Worm (Caenorhabditis elegans) whole organism, L1 larva: ENCODE data around the gene F02C12.2.

Experiments
- aly-2 ChIP-seq: fragments of 150-350 bp; optimal IDR thresholded peaks from 2 replicates; lab custom pipeline; 2014; ENCODE audit warnings: missing biosample characterization, missing genetic modification characterization
- ama-1 ChIP-seq: fragments of 150-350 bp; optimal IDR thresholded peaks from 2 replicates; lab custom pipeline; 2014
- ceh-82 ChIP-seq, 3 experiments: fragments of 150-350 bp in 1 of 3; sonication (generic microtip) in 2 of 3; optimal IDR thresholded peaks; 2 replicates each; lab custom pipeline; 2014 to 2017; ENCODE audit warnings: missing biosample characterization in 3 of 3, missing genetic modification characterization in 3 of 3
- dpl-1 ChIP-seq, 3 experiments: fragments of 150-350 bp in 2 of 3; sonication (generic microtip) in 1 of 3; optimal IDR thresholded peaks; 2 replicates each; lab custom pipeline; 2014 to 2017; ENCODE audit warnings: missing biosample characterization in 3 of 3, missing genetic modification characterization in 3 of 3, missing genetic modification reagents in 3 of 3
- efl-1 ChIP-seq, 4 experiments: fragments of 150-350 bp; optimal IDR thresholded peaks in 3 of 4; peaks in 1 of 4; 1 replicate in 1 of 4; 2 replicates in 3 of 4; lab custom pipeline; 2014; ENCODE audit warnings: missing biosample characterization in 2 of 4, missing genetic modification characterization in 2 of 4, missing genetic modification reagents in 2 of 4
- egl-27 ChIP-seq, 2 experiments: fragments of 150-350 bp in 1 of 2; sonication (generic microtip); optimal IDR thresholded peaks; 3 replicates each; lab custom pipeline; 2017 to 2018; ENCODE audit warnings: missing biosample characterization in 2 of 2, missing genetic modification characterization in 2 of 2, missing genetic modification reagents in 2 of 2
- mdl-1 ChIP-seq, 2 experiments: fragments of 150-350 bp; optimal IDR thresholded peaks; 2 replicates each; lab custom pipeline; 2014 to 2017; ENCODE audit warnings: missing biosample characterization in 2 of 2, missing genetic modification characterization in 2 of 2, inconsistent platforms in 1 of 2
- nhr-12 ChIP-seq: sonication (generic microtip); optimal IDR thresholded peaks from 2 replicates; lab custom pipeline; 2017; ENCODE audit warnings: missing biosample characterization, missing genetic modification characterization
- nhr-19 ChIP-seq: fragments of 200-800 bp; sonication (Bioruptor generic); conservative IDR thresholded peaks from 2 replicates; pipeline ENCODE4 v1.3.6; 2022; ENCODE audit warnings: missing genetic modification characterization, missing compliant biosample characterization
- pqm-1 ChIP-seq: sonication (generic microtip); optimal IDR thresholded peaks from 3 replicates; lab custom pipeline; 2017; ENCODE audit warnings: missing biosample characterization, missing genetic modification characterization
- skn-1 ChIP-seq: fragments of 150-350 bp; optimal IDR thresholded peaks from 2 replicates; lab custom pipeline; 2014; ENCODE audit warnings: missing biosample characterization, missing genetic modification characterization
- unc-62 ChIP-seq: fragments of 150-350 bp; optimal IDR thresholded peaks from 2 replicates; lab custom pipeline; 2014; ENCODE audit warnings: missing biosample characterization, missing genetic modification reagents, missing genetic modification characterization

DNA sequence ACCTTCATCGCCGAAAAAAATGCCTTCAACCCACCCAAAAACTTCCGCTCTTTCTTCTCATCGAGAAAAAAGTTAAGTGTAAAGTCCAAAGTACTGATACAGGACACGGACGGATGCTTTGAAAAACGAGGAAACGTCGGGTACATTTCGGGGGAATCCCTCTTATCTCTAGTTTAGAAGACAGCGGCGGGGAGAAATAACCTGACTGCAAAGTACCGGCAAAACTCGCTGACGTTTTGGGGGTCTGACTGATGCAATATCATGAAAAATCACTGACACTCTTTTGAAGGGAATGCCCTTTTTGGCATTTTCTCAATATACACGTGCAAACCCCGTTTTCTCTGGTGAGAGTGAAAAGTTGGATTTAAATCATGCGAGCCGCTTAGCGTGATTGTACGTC is 42.7 kb downstream of the F02C12.2 start:
- TF ChIP-seq egl-27 (tag; optimal IDR thresholded peaks at IDR 0.05; lab: Kevin White, UChicago), result peak; percentile 47 to 68
- peak; percentile 91 for TF ChIP-seq nhr-19 (GFP tag; lab: Robert Waterston, UW)
- peak; percentile 23 for TF ChIP-seq skn-1 (tag; lab: Kevin White, UChicago)
- TF ChIP-seq aly-2, result no peak
- peak in 1 of 2 experiments; percentile 80 for TF ChIP-seq mdl-1 (tag; optimal IDR thresholded peaks at IDR 0.05; lab: Kevin White, UChicago)
- peak in 1 of 2 experiments; percentile 10 for TF ChIP-seq efl-1 (optimal IDR thresholded peaks at IDR 0.05; lab: Kevin White, UChicago)
- no peak for TF ChIP-seq efl-1 (GFP tag; optimal IDR thresholded peaks at IDR 0.05 in 1 of 2; lab: Kevin White, UChicago)
- no peak for TF ChIP-seq pqm-1 (tag; lab: Kevin White, UChicago)
- TF ChIP-seq nhr-12 (tag; lab: Kevin White, UChicago), result no peak
- no peak for TF ChIP-seq unc-62 (GFP tag; lab: Kevin White, UChicago)
- peak in 1 of 3 experiments; percentile 4 for TF ChIP-seq ceh-82 (tag; optimal IDR thresholded peaks at IDR 0.05; lab: Kevin White, UChicago)
- no peak for TF ChIP-seq ama-1 (lab: Kevin White, UChicago)
- TF ChIP-seq dpl-1 (GFP tag; optimal IDR thresholded peaks at IDR 0.05; lab: Kevin White, UChicago), result no peak
